Fruit fly (Drosophila melanogaster): ENCODE results near the gene spir.
A peak's percentile ranks its signal among the peaks of the same experiment; 100 is the strongest.

spir gene

DNA sequence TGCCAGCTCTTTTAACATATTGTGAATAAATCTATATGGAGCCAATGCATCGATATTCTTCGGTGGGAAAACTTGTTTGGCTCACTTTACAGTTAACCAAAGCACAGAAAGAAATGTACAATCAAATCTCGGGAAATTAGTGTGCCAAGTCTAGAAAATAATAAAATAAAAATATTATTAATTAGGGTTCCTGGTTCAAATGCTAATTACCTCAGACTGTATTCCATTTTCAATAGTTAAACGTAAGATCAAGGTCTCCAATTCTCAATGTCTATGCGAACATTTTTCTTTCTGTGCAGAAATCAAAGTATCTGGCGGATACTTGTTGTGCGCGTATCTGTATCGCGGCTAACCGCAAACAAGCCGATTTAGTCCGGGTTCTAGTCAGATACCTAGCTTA, 23.9 kb downstream of the spir start (continued):
- TF ChIP-seq Drgx (GFP tag; IDR thresholded peaks at IDR 0.05) = peak; percentile 85
- peak; percentile 19 for TF ChIP-seq ATbp (GFP tag; optimal IDR thresholded peaks at IDR 0.05)
- TF ChIP-seq Xrp1 (GFP tag; IDR thresholded peaks at IDR 0.05) = peak; percentile 31; the same call in 1 of the 2 replicates
- TF ChIP-seq HLHmδ (GFP tag; optimal IDR thresholded peaks at IDR 0.05) = no peak
- TF ChIP-seq gce (GFP tag; IDR thresholded peaks at IDR 0.05) = no peak
- TF ChIP-seq pho (GFP tag; optimal IDR thresholded peaks at IDR 0.05) = no peak
- TF ChIP-seq Oli (tag; optimal IDR thresholded peaks at IDR 0.05) = peak; percentile 37
- no peak for TF ChIP-seq CG9817 (tag; optimal IDR thresholded peaks at IDR 0.05)
- no peak for TF ChIP-seq Med (GFP tag)
- no peak for TF ChIP-seq en (GFP tag; optimal IDR thresholded peaks at IDR 0.05)
- TF ChIP-seq Lhr (GFP tag; optimal IDR thresholded peaks at IDR 0.05) = no peak
- peak; percentile 0 for TF ChIP-seq CG1529 (GFP tag; optimal IDR thresholded peaks at IDR 0.05)
- TF ChIP-seq CG32772 (GFP tag; IDR thresholded peaks at IDR 0.05) = peak; percentile 28; the same call in 1 of the 2 replicates
- peak; percentile 28; the same call in 1 of the 2 replicates for TF ChIP-seq CG10366 (GFP tag; IDR thresholded peaks at IDR 0.05)
- peak; percentile 52 for TF ChIP-seq unpg (GFP tag; optimal IDR thresholded peaks at IDR 0.05)
- no peak for TF ChIP-seq CG2889 (GFP tag; IDR thresholded peaks at IDR 0.05)
- TF ChIP-seq Xbp1 (GFP tag; optimal IDR thresholded peaks at IDR 0.05) = peak; percentile 35
- no peak for TF ChIP-seq CG3407 (GFP tag; optimal IDR thresholded peaks at IDR 0.05)
- TF ChIP-seq E2f2 (GFP tag; IDR thresholded peaks at IDR 0.05) = no peak
- TF ChIP-seq esg (GFP tag; conservative IDR thresholded peaks at IDR 0.05) = 0 out of 2 replicates have a peak, but pooled peaks have one; percentile 9
- peak; percentile 6 for TF ChIP-seq CG10979 (tag; optimal IDR thresholded peaks at IDR 0.05)
- 0 out of 2 replicates have a peak, but pooled peaks have one; percentile 34 for TF ChIP-seq seq (GFP tag; IDR thresholded peaks at IDR 0.05)
- TF ChIP-seq dimm (GFP tag; IDR thresholded peaks at IDR 0.05) = peak; percentile 42; the same call in 1 of the 2 replicates
- TF ChIP-seq CG5245 (GFP tag; optimal IDR thresholded peaks at IDR 0.05) = no peak
- TF ChIP-seq jumu (GFP tag; optimal IDR thresholded peaks at IDR 0.05) = no peak
- TF ChIP-seq CG15601 (tag; optimal IDR thresholded peaks at IDR 0.05) = peak; percentile 21
- TF ChIP-seq CG31441 (GFP tag; IDR thresholded peaks at IDR 0.05) = 0 out of 2 replicates have a peak, but pooled peaks have one; percentile 13
- TF ChIP-seq CG8388 (GFP tag; optimal IDR thresholded peaks at IDR 0.05) = peak; percentile 30
- TF ChIP-seq CG17328 (GFP tag; IDR thresholded peaks at IDR 0.05) = peak; percentile 38; the same call in 1 of the 2 replicates
- TF ChIP-seq Optix (GFP tag; IDR thresholded peaks at IDR 0.05) = no peak
- TF ChIP-seq Sox102F (GFP tag; optimal IDR thresholded peaks at IDR 0.05) = peak; percentile 52
- TF ChIP-seq Hr51 (GFP tag; optimal IDR thresholded peaks at IDR 0.05) = peak in 1 of 2 experiments; percentile 35
- peak; percentile 14 for TF ChIP-seq CG11504 (tag; optimal IDR thresholded peaks at IDR 0.05)
- no peak for TF ChIP-seq prd (optimal IDR thresholded peaks at IDR 0.05)
- TF ChIP-seq prd (GFP tag; IDR thresholded peaks at IDR 0.05) = peak; percentile 13; the same call in 1 of the 3 replicates

DNA sequence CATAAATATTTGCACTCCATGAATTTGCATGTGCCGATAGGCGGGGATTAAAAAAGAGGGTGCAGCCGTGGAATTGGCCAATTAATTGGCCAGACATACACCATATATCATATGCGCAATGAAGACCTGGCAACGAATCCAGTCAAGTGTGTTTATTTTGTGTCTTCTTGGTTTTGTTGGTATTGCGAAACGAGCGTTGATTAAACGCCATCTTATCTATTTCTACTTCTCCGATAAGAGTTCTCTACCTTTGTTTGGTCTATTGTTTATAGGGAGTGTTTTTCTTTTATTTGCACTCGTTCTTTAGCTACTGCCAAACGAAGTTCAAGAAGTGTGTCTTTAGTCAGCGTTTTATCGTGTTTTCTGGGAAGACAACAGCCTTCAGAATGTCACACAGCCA, 26.8 kb downstream of the spir start:
- TF ChIP-seq mirr (GFP tag; optimal IDR thresholded peaks at IDR 0.05) = peak; percentile 19
- TF ChIP-seq exex (tag; optimal IDR thresholded peaks at IDR 0.05) = peak; percentile 25
- TF ChIP-seq lab (GFP tag; optimal IDR thresholded peaks at IDR 0.05) = peak; percentile 9
- TF ChIP-seq sug (tag; optimal IDR thresholded peaks at IDR 0.05) = peak; percentile 27
- no peak for TF ChIP-seq CG4820 (GFP tag; optimal IDR thresholded peaks at IDR 0.05)

Measured in whole organism, embryonic.